Fruit fly (Drosophila melanogaster): ENCODE measurements around the gene mRpS30.

DNA sequence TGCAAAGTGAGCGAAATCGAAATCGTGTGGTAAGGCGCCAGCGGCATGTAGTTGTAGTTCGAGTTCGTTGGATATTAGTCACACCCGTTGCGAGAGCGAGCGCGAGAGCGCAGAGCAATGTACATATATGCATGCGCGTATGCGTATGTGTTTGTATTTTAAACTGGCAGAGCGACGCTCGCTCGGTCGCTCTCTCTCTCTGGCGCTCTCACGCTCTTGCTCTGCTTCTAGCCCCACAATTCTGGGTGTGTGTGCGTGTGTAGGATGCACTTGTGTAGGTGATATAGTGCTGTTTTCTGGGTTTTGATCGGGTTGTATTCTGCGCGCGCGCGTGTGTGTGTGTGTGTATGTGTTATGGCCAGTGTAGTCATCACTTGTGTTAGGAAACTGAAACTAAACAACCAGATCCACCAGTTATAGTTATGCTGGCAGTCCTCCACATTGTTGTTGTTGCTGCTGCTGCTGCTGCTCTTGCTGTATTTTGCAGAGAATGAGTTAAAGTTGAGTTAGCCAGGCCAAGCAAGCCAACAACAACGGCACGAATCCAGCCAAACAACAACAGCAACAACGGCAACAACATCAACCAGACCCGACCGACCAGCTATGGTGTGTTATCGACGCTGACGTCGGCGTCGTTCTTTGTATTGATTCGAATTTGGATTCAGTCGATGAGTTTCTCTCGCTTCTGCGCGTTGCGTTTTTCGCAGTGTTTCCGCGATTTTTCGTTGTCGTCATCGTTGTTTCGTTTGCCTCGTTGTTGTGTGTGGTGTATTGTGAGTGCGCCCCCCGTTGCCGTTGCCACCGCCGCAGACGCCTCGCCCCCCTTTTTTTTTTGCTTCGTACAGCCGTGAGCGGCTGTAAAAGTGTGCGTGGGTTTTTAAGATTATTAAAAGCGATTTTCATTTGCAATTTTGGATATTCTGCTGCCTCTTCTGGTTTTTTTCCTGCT is 26.1 kb downstream of the mRpS30 start:
- TF ChIP-seq h (optimal IDR thresholded peaks at IDR 0.05) (no peak), ttk (optimal IDR thresholded peaks at IDR 0.05) (no peak), Sin3A (optimal IDR thresholded peaks at IDR 0.05) (no peak)
